Worm (Caenorhabditis elegans) whole organism, L2 larva: Measurements from ENCODE around the gene dnj-25.

ENCODE experiments used
- nhr-11 ChIP-seq: fragments of 150-350 bp; optimal IDR thresholded peaks from 2 replicates; lab custom pipeline; 2014; ENCODE audit warnings: missing biosample characterization, missing genetic modification characterization
- snpc-4 ChIP-seq: fragments of 150-350 bp; optimal IDR thresholded peaks from 2 replicates; lab custom pipeline; 2014; ENCODE audit warnings: missing biosample characterization, missing genetic modification characterization

DNA sequence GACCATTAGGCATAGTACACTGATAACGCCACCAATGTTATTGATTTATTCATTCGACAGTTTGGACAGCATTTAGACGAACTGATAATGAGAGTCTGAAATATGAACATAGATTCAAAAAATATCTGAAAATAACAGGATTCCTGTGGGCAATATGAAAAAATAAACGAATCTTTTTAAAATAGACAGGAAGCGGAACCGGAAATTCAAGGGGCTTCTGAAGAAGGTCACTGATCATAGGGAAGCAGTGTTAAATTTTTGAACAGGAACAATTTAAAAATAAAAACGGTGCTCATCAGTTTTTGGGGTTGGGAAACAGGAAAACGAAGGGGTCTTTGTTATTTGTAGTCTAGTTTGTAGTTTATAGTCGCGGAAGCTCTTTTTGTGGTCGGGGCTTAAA lies 45.9 kb downstream of the dnj-25 start, which contains the start of gene F53F8.7:
- no peak for TF ChIP-seq snpc-4 (tag; lab: Kevin White, UChicago)
- no peak for TF ChIP-seq nhr-11 (tag; lab: Kevin White, UChicago)
